Worm (Caenorhabditis elegans) whole organism, midembryonic: ENCODE results near the gene dhs-19.

Experiments
- T22C8.4 ChIP-seq: fragments of 200-800 bp; sonication (Bioruptor generic); IDR thresholded peaks from 2 replicates; pipeline ENCODE4 v1.3.6; 2022; ENCODE audit warnings: missing genetic modification characterization, missing compliant biosample characterization
- cog-1 ChIP-seq: sonication (generic microtip); optimal IDR thresholded peaks from 2 replicates; lab custom pipeline; 2016; ENCODE audit warnings: missing genetic modification characterization, missing compliant biosample characterization
- flt-1 ChIP-seq: fragments of 200-800 bp; sonication (Bioruptor generic); IDR thresholded peaks from 2 replicates; pipeline ENCODE4 v1.3.6; 2022; ENCODE audit warnings: missing genetic modification characterization, missing compliant biosample characterization
- klf-2 ChIP-seq: fragments of 200-800 bp; sonication (Bioruptor generic); conservative IDR thresholded peaks from 2 replicates; pipeline ENCODE4 v1.3.6; 2022; ENCODE audit warnings: missing genetic modification reagents, missing genetic modification characterization, missing compliant biosample characterization
- med-1 ChIP-seq: sonication (generic microtip); optimal IDR thresholded peaks from 2 replicates; lab custom pipeline; 2017; ENCODE audit warnings: missing genetic modification characterization, mild to moderate bottlenecking, missing compliant biosample characterization, antibody characterized with exemption, missing genetic modification reagents; ENCODE audit not compliant: insufficient read depth
- ref-1 ChIP-seq: fragments of 200-800 bp; sonication (Bioruptor generic); conservative IDR thresholded peaks from 2 replicates; pipeline ENCODE4 v1.3.6; 2022; ENCODE audit warnings: missing genetic modification reagents, missing genetic modification characterization, missing compliant biosample characterization
- tab-1 ChIP-seq: fragments of 200-800 bp; sonication (Bioruptor generic); IDR thresholded peaks from 2 replicates; pipeline ENCODE4 v1.3.6; 2022; ENCODE audit warnings: missing genetic modification characterization, missing compliant biosample characterization
- ztf-23 ChIP-seq: fragments of 200-800 bp; sonication (Bioruptor generic); IDR thresholded peaks from 2 replicates; pipeline ENCODE4 v1.3.6; 2022; ENCODE audit warnings: missing genetic modification reagents, missing genetic modification characterization, missing compliant biosample characterization
- ztf-29 ChIP-seq: fragments of 200-800 bp; sonication (Bioruptor generic); IDR thresholded peaks from 2 replicates; pipeline ENCODE4 v1.3.6; 2022; ENCODE audit warnings: missing genetic modification reagents, missing genetic modification characterization, missing compliant biosample characterization

Gene dhs-19

DNA sequence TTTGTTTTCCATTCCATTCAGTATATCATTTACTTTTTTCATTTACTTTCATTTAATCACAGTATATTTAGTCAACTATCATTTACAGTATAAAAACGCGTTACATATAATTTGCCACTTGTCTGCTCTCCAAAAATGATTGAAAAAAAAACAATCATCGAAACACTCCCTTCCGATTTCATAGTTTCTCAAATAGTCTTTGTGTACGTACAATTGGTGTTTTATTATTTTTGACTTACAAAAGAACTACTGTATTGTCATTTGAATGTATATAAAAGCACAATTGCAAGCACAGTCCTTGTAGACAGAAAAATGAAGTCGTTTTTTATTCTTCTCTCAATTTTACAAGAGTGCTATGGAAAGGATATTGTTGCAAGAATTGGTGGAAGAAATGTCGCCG is 15.9 kb downstream of the dhs-19 start, which contains the start of gene nas-22:
TSS of gene nas-22 (plus strand) at position 301 of the 400 bp plus-strand sequence.
- TF ChIP-seq cog-1 (tag; lab: Kevin White, UChicago) (no peak), ref-1 (GFP tag; lab: Robert Waterston, UW) (no peak), tab-1 (no peak), flt-1 (no peak), ztf-29 (GFP tag; lab: Robert Waterston, UW) (no peak), ztf-23 (GFP tag; lab: Robert Waterston, UW) (no peak), klf-2 (GFP tag; lab: Robert Waterston, UW) (no peak), T22C8.4 (GFP tag; lab: Robert Waterston, UW) (no peak), med-1 (no peak)

DNA sequence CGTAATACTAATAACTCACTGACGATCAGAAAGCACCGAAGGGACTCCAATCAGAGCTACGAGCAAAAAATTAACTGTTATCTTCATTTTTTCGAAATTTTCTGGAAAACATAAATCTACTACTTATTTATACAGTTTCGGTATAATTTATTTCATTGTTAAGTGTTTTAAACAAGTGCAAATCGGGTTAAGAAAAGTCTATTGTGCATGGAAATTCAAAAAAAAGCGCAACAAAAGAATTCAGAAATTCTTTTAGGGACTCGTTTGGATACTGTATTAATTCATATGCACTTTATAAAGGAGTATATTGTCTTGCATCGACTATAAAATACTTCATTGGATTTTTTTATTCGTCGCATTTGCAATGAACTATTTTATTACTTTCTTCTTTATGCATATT is 18.1 kb downstream of the dhs-19 start, which contains the start of the genes nas-20 and nas-21:
TSS of gene nas-20 (minus strand) at position 101 of the 400 bp plus-strand sequence.
TSS of gene nas-21 (plus strand) at position 356 of the 400 bp plus-strand sequence.
- TF ChIP-seq tab-1 (no peak), med-1 (no peak), ztf-23 (GFP tag; lab: Robert Waterston, UW) (no peak), ztf-29 (GFP tag; lab: Robert Waterston, UW) (no peak), klf-2 (GFP tag; lab: Robert Waterston, UW) (no peak), flt-1 (no peak), ref-1 (GFP tag; lab: Robert Waterston, UW) (no peak), T22C8.4 (GFP tag; lab: Robert Waterston, UW) (no peak), cog-1 (tag; lab: Kevin White, UChicago) (no peak)

DNA sequence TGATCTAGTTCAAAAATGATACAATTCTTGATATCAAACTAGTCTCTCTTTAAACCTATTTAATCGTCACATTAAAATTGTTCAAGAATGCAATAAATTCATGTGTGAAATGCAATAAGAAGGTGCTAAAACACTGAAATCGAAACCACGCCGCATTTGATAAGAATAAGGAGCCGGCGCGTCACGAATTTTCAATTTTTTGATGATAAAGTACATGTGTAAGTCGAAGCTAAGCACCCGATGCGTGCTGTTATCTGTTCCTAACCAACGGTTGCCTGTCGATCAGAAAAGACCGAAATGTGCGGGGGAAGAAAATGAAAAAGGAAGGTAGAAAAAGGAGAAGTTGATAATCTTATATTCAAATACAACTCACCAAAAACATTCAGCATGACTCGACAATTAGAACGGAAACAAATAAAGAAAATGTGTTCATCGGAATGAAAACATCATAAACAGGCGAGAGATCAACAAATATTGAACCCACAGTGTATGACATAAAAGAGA is 20.0 kb downstream of the dhs-19 start, which contains the start of gene aat-6:
TSS of gene aat-6 (minus strand) at position 454 of the 504 bp plus-strand sequence.
- TF ChIP-seq flt-1 (no peak), T22C8.4 (GFP tag; lab: Robert Waterston, UW) (no peak), klf-2 (GFP tag; lab: Robert Waterston, UW) (no peak), cog-1 (tag; lab: Kevin White, UChicago) (no peak), tab-1 (no peak), ztf-23 (GFP tag; lab: Robert Waterston, UW) (no peak), ref-1 (GFP tag; lab: Robert Waterston, UW) (no peak), ztf-29 (GFP tag; lab: Robert Waterston, UW) (no peak), med-1 (no peak)

DNA sequence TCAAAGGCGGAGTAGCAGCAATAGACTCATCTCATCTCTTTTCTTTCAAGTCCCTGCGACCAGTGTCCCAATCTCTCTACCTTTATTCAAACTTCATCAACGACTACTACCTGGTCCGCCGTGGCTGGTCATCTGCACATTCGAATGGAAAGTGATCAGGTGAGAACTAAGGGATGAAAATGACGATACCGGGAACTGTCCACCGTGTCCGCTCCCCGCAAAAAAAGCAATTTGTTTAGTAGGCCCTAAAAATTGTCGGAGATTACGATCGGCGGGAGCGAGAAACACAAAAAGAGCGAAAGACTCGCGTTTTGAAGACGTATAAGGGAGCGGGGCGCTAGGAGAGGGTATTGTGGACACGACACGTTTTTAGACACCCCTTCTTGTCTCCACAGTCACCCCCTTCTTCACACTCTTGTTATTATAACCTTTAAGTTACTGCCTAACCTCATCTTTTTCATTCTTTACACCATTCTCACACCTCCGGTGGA is 27.3 kb downstream of the dhs-19 start, which contains the start of gene zipt-16:
TSS of gene zipt-16 (plus strand) at position 51 of the 491 bp plus-strand sequence.
- no peak for TF ChIP-seq klf-2 (GFP tag; lab: Robert Waterston, UW)
- TF ChIP-seq T22C8.4 (GFP tag; lab: Robert Waterston, UW) = no peak
- no peak for TF ChIP-seq ref-1 (GFP tag; lab: Robert Waterston, UW)
- no peak for TF ChIP-seq med-1
- no peak for TF ChIP-seq tab-1
- no peak for TF ChIP-seq cog-1 (tag; lab: Kevin White, UChicago)
- TF ChIP-seq ztf-23 (GFP tag; lab: Robert Waterston, UW) = no peak
- TF ChIP-seq ztf-29 (GFP tag; lab: Robert Waterston, UW) = no peak
- TF ChIP-seq flt-1 = no peak

DNA sequence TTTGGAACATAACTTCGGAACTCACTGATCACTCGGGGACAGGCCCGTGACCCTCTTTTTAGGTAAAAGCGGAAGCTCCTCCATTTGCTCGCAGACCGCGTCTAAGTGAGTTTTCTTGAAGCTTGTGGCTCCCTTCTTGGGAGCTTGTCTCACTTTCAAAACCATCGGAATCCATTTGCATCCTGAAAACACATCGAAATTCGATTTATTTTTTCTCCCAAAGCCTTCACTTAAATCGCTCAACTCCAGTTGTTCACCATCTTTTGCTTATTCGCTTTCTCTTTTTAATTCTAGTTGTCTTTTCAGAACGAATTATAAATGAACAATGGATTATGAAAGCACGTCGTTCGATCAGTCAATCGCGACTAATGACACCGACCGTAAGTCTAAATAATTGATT is 31.0 kb downstream of the dhs-19 start, which contains the start of gene T11F9.1:
TSS of gene T11F9.1 (plus strand) at position 301 of the 400 bp plus-strand sequence.
- TF ChIP-seq klf-2 (GFP tag; lab: Robert Waterston, UW) = no peak
- TF ChIP-seq ztf-23 (GFP tag; lab: Robert Waterston, UW) = no peak
- TF ChIP-seq med-1 = no peak
- TF ChIP-seq T22C8.4 (GFP tag; lab: Robert Waterston, UW) = no peak
- no peak for TF ChIP-seq tab-1
- TF ChIP-seq cog-1 (tag; lab: Kevin White, UChicago) = no peak
- TF ChIP-seq ztf-29 (GFP tag; lab: Robert Waterston, UW) = no peak

DNA sequence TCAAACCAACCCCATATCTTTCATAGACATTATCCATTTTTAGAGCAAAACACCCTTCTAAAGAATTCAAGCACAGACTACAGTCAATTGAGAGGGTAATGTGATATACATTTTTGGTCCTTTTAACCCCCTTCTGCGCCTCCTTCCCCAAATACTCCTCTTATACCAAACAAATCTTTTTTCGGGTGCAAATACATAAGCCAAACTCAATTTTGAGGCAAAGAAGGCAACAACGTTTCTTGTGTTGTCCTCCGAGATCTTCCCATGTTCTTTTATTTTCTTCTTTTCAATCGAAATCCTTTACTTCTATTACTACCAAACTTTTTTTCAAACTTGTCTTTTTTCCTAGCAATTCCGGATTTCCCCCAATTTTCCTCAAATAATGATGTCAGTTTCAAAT is 35.4 kb downstream of the dhs-19 start:
- TF ChIP-seq tab-1 (no peak), ztf-23 (GFP tag; lab: Robert Waterston, UW) (no peak)

DNA sequence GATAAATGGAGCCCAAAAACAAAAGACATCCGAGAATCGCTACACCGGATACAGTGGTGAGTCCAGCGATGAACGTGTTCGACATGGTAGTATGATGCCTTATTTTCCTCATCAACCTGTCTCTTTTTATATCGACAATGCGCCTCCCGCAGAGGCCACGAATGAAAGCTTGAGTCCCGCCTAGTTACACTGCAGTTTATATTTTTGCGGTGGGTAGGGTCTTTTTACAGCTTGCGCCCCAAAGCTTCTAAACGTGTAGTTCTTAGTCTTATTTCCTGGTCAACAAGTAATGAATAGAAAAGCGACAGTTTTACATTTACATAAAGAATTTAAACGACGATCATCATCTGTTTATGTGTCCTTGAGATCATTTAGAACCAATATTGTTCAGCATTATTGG is 40.0 kb downstream of the dhs-19 start, which contains the start of gene col-156:
TSS of gene col-156 (minus strand) at position 101 of the 400 bp plus-strand sequence.
- TF ChIP-seq cog-1 (tag; lab: Kevin White, UChicago) (no peak), med-1 (no peak), klf-2 (GFP tag; lab: Robert Waterston, UW) (no peak), ztf-29 (GFP tag; lab: Robert Waterston, UW) (no peak), tab-1 (no peak), T22C8.4 (GFP tag; lab: Robert Waterston, UW) (no peak), flt-1 (no peak), ztf-23 (GFP tag; lab: Robert Waterston, UW) (no peak), ref-1 (GFP tag; lab: Robert Waterston, UW) (no peak)

DNA sequence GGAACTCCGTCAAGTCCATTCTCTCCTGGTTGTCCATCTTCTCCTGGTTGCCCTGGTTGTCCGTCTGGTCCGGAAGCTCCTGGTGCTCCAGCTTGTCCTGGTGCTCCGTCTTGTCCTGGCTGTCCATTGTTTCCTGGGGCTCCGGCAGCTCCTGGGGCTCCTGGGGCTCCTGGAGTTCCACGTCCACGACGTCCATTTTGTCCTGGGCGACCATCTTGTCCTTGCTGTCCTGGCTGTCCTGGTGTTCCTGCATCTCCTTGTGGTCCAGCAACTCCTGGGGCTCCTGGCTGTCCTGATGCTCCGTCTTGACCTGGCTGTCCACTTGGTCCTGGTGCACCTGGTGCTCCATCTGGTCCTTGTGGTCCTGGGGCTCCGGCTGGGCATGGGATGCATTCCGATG is 40.9 kb downstream of the dhs-19 start:
- TF ChIP-seq klf-2 (GFP tag; lab: Robert Waterston, UW) (no peak), flt-1 (no peak), cog-1 (tag; lab: Kevin White, UChicago) (no peak), ztf-29 (GFP tag; lab: Robert Waterston, UW) (no peak), T22C8.4 (GFP tag; lab: Robert Waterston, UW) (no peak), ref-1 (GFP tag; lab: Robert Waterston, UW) (no peak)

DNA sequence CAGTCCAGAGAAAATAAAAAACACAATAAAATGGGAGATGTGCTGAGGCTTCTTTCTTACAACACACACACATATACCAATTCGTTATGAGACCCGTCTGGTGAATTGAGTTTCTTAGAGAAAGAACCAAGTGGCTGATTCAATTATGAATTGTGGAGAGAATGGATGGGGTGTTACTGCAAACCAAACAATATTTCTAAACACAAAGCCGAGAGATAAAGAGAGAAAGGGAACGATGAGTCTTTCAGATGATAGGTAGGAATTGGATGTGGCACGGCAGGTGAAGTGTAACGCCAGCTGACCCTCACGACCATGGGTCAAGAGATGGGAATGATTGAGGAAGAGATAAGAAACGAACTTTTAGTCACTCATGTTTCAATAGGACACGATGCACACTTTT is 44.0 kb downstream of the dhs-19 start, which contains the start of gene mig-17:
TSS of gene mig-17 (plus strand) at position 389 of the 400 bp plus-strand sequence.
- TF ChIP-seq med-1 = no peak
- TF ChIP-seq tab-1 = no peak
- TF ChIP-seq klf-2 (GFP tag; lab: Robert Waterston, UW) = no peak
- TF ChIP-seq ztf-29 (GFP tag; lab: Robert Waterston, UW) = no peak
- no peak for TF ChIP-seq ref-1 (GFP tag; lab: Robert Waterston, UW)
- no peak for TF ChIP-seq cog-1 (tag; lab: Kevin White, UChicago)
- TF ChIP-seq T22C8.4 (GFP tag; lab: Robert Waterston, UW) = no peak

DNA sequence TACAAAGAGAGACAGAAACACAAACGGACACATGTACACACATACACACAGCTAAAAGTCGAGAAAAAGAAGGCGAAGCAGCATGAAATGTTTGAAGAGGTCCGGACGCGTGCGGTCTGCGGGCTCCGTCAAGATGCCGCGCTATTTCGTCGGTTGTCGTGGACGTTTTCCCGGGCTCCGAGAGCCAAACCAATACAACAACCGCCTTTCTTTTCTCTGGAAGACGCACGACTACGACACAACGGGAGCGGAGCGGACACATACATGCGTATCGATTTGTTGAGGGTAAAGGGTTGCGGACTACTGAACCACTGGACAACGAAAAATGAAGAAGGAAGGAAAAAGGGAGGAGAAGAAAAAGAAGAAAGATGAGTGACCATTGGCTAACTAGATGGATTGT is 44.9 kb downstream of the dhs-19 start:
- TF ChIP-seq T22C8.4 (GFP tag; lab: Robert Waterston, UW) (peak; percentile 41; the same call in 1 of the 2 replicates), ref-1 (GFP tag; lab: Robert Waterston, UW) (no peak)
